Fruit fly (Drosophila melanogaster) whole organism, prepupa: ENCODE measurements around the gene CG42716.

Source experiments
- CG10669 ChIP-seq: fragments of 200-800 bp; sonication (Bioruptor generic); optimal IDR thresholded peaks from 3 replicates; lab custom pipeline; 2018; ENCODE audit warnings: missing biosample characterization, mild to moderate bottlenecking, missing genetic modification characterization, moderate library complexity
- CG11762 ChIP-seq: fragments of 200-800 bp; sonication (Bioruptor generic); optimal IDR thresholded peaks from 3 replicates; lab custom pipeline; 2016; ENCODE audit warnings: missing biosample characterization, missing genetic modification characterization; ENCODE audit not compliant: insufficient read depth
- CG15336 ChIP-seq: fragments of 200-800 bp; sonication (Bioruptor generic); IDR thresholded peaks from 2 replicates; pipeline ENCODE4 v1.3.6; 2022; ENCODE audit warnings: missing biosample characterization, missing genetic modification characterization
- CG16779 ChIP-seq: fragments of 200-800 bp; sonication (Bioruptor generic); optimal IDR thresholded peaks from 3 replicates; lab custom pipeline; 2017; ENCODE audit warnings: missing biosample characterization, mild to moderate bottlenecking, missing genetic modification characterization
- CG3032 ChIP-seq: fragments of 200-800 bp; optimal IDR thresholded peaks from 2 replicates; lab custom pipeline; 2019; ENCODE audit warnings: missing biosample characterization, mild to moderate bottlenecking, missing genetic modification characterization, moderate library complexity
- CG32006 ChIP-seq: fragments of 200-800 bp; sonication (Bioruptor generic); optimal IDR thresholded peaks from 3 replicates; lab custom pipeline; 2017; ENCODE audit warnings: missing biosample characterization, mild to moderate bottlenecking, missing genetic modification characterization
- CG3919 ChIP-seq: fragments of 200-800 bp; sonication (Bioruptor generic); optimal IDR thresholded peaks from 3 replicates; lab custom pipeline; 2016; ENCODE audit warnings: missing biosample characterization, missing genetic modification characterization
- CG4318 ChIP-seq: fragments of 200-800 bp; sonication (Bioruptor generic); optimal IDR thresholded peaks from 3 replicates; lab custom pipeline; 2017; ENCODE audit warnings: missing biosample characterization, mild to moderate bottlenecking, missing genetic modification characterization
- CG6163 ChIP-seq: fragments of 200-800 bp; sonication (Bioruptor generic); IDR thresholded peaks from 3 replicates; pipeline ENCODE4 v1.3.6; 2022; ENCODE audit warnings: missing biosample characterization, missing genetic modification characterization
- CG6276 ChIP-seq: fragments of 200-800 bp; sonication (Bioruptor generic); optimal IDR thresholded peaks from 2 replicates; lab custom pipeline; 2017; ENCODE audit warnings: missing biosample characterization, mild to moderate bottlenecking, missing genetic modification characterization
- CG6792 ChIP-seq: fragments of 200-800 bp; sonication (Bioruptor generic); optimal IDR thresholded peaks from 3 replicates; lab custom pipeline; 2016; ENCODE audit warnings: missing biosample characterization, missing genetic modification characterization
- CG6808 ChIP-seq: fragments of 200-800 bp; sonication (Bioruptor generic); optimal IDR thresholded peaks from 3 replicates; lab custom pipeline; 2017; ENCODE audit warnings: missing biosample characterization, missing genetic modification characterization, mild to moderate bottlenecking, moderate library complexity, missing genetic modification reagents
- CG6854 ChIP-seq: fragments of 200-800 bp; sonication (Bioruptor generic); optimal IDR thresholded peaks from 2 replicates; lab custom pipeline; 2017; ENCODE audit warnings: missing biosample characterization, mild to moderate bottlenecking, missing genetic modification characterization
- CG7368 ChIP-seq: fragments of 200-800 bp; sonication (Bioruptor generic); optimal IDR thresholded peaks from 3 replicates; lab custom pipeline; 2016; ENCODE audit warnings: missing biosample characterization, missing genetic modification characterization
- CG8119 ChIP-seq: fragments of 200-800 bp; sonication (Bioruptor generic); IDR thresholded peaks from 3 replicates; pipeline ENCODE4 v1.3.6; 2022; ENCODE audit warnings: missing biosample characterization, missing genetic modification characterization
- CG8319 ChIP-seq: fragments of 200-800 bp; sonication (Bioruptor generic); optimal IDR thresholded peaks from 3 replicates; lab custom pipeline; 2016; ENCODE audit warnings: missing biosample characterization, missing genetic modification characterization
- Eip78C ChIP-seq: fragments of 200-800 bp; sonication (Bioruptor generic); peaks from one replicate; lab custom pipeline; 2016; ENCODE audit warnings: missing biosample characterization, missing genetic modification characterization
- Eip93F ChIP-seq: fragments of 200-800 bp; sonication (Bioruptor generic); optimal IDR thresholded peaks from 2 replicates; lab custom pipeline; 2016; ENCODE audit warnings: missing biosample characterization, mild to moderate bottlenecking, missing genetic modification characterization
- Ets21C ChIP-seq: fragments of 200-800 bp; sonication (Bioruptor generic); optimal IDR thresholded peaks from 3 replicates; lab custom pipeline; 2016; ENCODE audit warnings: missing biosample characterization, missing genetic modification characterization
- Gug ChIP-seq: fragments of 200-800 bp; sonication (Bioruptor generic); IDR thresholded peaks from 2 replicates; pipeline ENCODE4 v1.3.6; 2022; ENCODE audit warnings: missing biosample characterization, missing genetic modification characterization
- Hr38 ChIP-seq: sonication (Bioruptor generic); optimal IDR thresholded peaks from 2 replicates; lab custom pipeline; 2016; ENCODE audit warnings: missing biosample characterization, missing genetic modification characterization
- Hr4 ChIP-seq: fragments of 200-800 bp; sonication (Bioruptor generic); optimal IDR thresholded peaks from 3 replicates; lab custom pipeline; 2016; ENCODE audit warnings: missing biosample characterization, missing genetic modification characterization
- Lpt ChIP-seq: fragments of 200-800 bp; sonication (Bioruptor generic); optimal IDR thresholded peaks from 3 replicates; lab custom pipeline; 2016; ENCODE audit warnings: missing biosample characterization, missing genetic modification characterization
- Met ChIP-seq: fragments of 200-800 bp; sonication (Bioruptor generic); optimal IDR thresholded peaks from 3 replicates; lab custom pipeline; 2016; ENCODE audit warnings: missing biosample characterization, missing genetic modification characterization
- OdsH ChIP-seq: fragments of 200-800 bp; sonication (Bioruptor generic); optimal IDR thresholded peaks from 3 replicates; lab custom pipeline; 2016; ENCODE audit warnings: missing biosample characterization, missing genetic modification characterization
- Sox102F ChIP-seq: fragments of 200-800 bp; sonication (Bioruptor generic); optimal IDR thresholded peaks from 2 replicates; lab custom pipeline; 2016; ENCODE audit warnings: missing biosample characterization, mild to moderate bottlenecking, missing genetic modification characterization
- acj6 ChIP-seq: fragments of 200-800 bp; sonication (Bioruptor generic); optimal IDR thresholded peaks from 3 replicates; lab custom pipeline; 2016; ENCODE audit warnings: missing biosample characterization, missing genetic modification characterization
- dsx ChIP-seq: fragments of 200-800 bp; optimal IDR thresholded peaks from 3 replicates; lab custom pipeline; 2019; ENCODE audit warnings: missing biosample characterization, mild to moderate bottlenecking, missing genetic modification characterization, moderate library complexity; ENCODE audit not compliant: poor library complexity, severe bottlenecking
- eg ChIP-seq: fragments of 200-800 bp; sonication (Bioruptor generic); IDR thresholded peaks from 3 replicates; pipeline ENCODE4 v1.3.6; 2022; ENCODE audit warnings: missing biosample characterization, missing genetic modification characterization
- fd59A ChIP-seq: fragments of 200-800 bp; sonication (Bioruptor generic); optimal IDR thresholded peaks from 2 replicates; lab custom pipeline; 2017; ENCODE audit warnings: missing biosample characterization, mild to moderate bottlenecking, missing genetic modification characterization, missing genetic modification reagents
- fkh ChIP-seq: fragments of 200-800 bp; sonication (Bioruptor generic); optimal IDR thresholded peaks from 3 replicates; lab custom pipeline; 2017; ENCODE audit warnings: missing biosample characterization, mild to moderate bottlenecking, missing genetic modification characterization, moderate library complexity
- lz ChIP-seq: fragments of 200-800 bp; sonication (Bioruptor generic); optimal IDR thresholded peaks from 3 replicates; lab custom pipeline; 2016; ENCODE audit warnings: missing biosample characterization, missing genetic modification characterization
- net ChIP-seq: fragments of 200-800 bp; sonication (Bioruptor generic); optimal IDR thresholded peaks from 3 replicates; lab custom pipeline; 2016; ENCODE audit warnings: missing biosample characterization, missing genetic modification characterization
- pdm3 ChIP-seq: fragments of 200-800 bp; sonication (Bioruptor generic); optimal IDR thresholded peaks from 3 replicates; lab custom pipeline; 2016; ENCODE audit warnings: missing biosample characterization, missing genetic modification characterization
- salr ChIP-seq, 2 experiments: fragments of 200-800 bp; sonication (Bioruptor generic); optimal IDR thresholded peaks; 3 replicates each; lab custom pipeline; 2016 to 2018; ENCODE audit warnings: missing biosample characterization in 2 of 2, missing genetic modification characterization in 2 of 2, mild to moderate bottlenecking in 1 of 2
- spab ChIP-seq: fragments of 200-800 bp; sonication (Bioruptor generic); optimal IDR thresholded peaks from 2 replicates; lab custom pipeline; 2017; ENCODE audit warnings: missing biosample characterization, mild to moderate bottlenecking, missing genetic modification characterization, missing genetic modification reagents
- ss ChIP-seq, 2 experiments: fragments of 200-800 bp; sonication (Bioruptor generic); optimal IDR thresholded peaks; 2 replicates in 1 of 2; 3 replicates in 1 of 2; lab custom pipeline; 2017 to 2018; ENCODE audit warnings: mild to moderate bottlenecking in 2 of 2, missing biosample characterization in 2 of 2, missing genetic modification characterization in 2 of 2, moderate library complexity in 1 of 2
- svp ChIP-seq: fragments of 200-800 bp; sonication (Bioruptor generic); peaks from one replicate; lab custom pipeline; 2016; ENCODE audit warnings: missing biosample characterization, missing genetic modification characterization
- topi ChIP-seq: fragments of 200-800 bp; sonication (Bioruptor generic); optimal IDR thresholded peaks from 3 replicates; lab custom pipeline; 2016; ENCODE audit warnings: missing biosample characterization, missing genetic modification characterization
- vri ChIP-seq: fragments of 200-800 bp; sonication (Bioruptor generic); optimal IDR thresholded peaks from 3 replicates; lab custom pipeline; 2016; ENCODE audit warnings: missing biosample characterization, mild to moderate bottlenecking, missing genetic modification characterization

The CG42716 gene

dm6 chr3L:16048722-16049459 is 15.3 kb downstream of the CG42716 start (continued):
- TF ChIP-seq CG4318 (GFP tag; lab: Kevin White, UChicago) = no peak
- TF ChIP-seq dsx (GFP tag; lab: Kevin White, UChicago) = peak; percentile 95
- TF ChIP-seq, all 60 proteins: peak for 9

- TF ChIP-seq svp (GFP tag; lab: Kevin White, UChicago) (peak; percentile 38), Gug (GFP tag; lab: Robert Waterston, UW) (no peak), CG6163 (GFP tag; lab: Robert Waterston, UW) (peak; percentile 50), vri (GFP tag; lab: Kevin White, UChicago) (peak; percentile 86), CG11762 (GFP tag; lab: Kevin White, UChicago) (no peak), Sox102F (no peak), Eip78C (GFP tag; lab: Kevin White, UChicago) (peak; percentile 81), lz (GFP tag; lab: Kevin White, UChicago) (no peak), acj6 (GFP tag; lab: Kevin White, UChicago) (no peak), CG8319 (GFP tag; lab: Kevin White, UChicago) (no peak), CG6854 (GFP tag; lab: Kevin White, UChicago) (peak; percentile 52), pdm3 (peak; percentile 8), CG3032 (tag; lab: Kevin White, UChicago) (no peak), fd59A (GFP tag; lab: Kevin White, UChicago) (no peak), CG16779 (tag; lab: Kevin White, UChicago) (peak; percentile 56), Lpt (GFP tag; lab: Kevin White, UChicago) (peak; percentile 68), CG7368 (no peak), fkh (peak; percentile 94), net (peak; percentile 25), Eip93F (GFP tag; lab: Kevin White, UChicago) (peak; percentile 75), CG3919 (GFP tag; lab: Kevin White, UChicago) (no peak), Met (GFP tag; lab: Kevin White, UChicago) (peak; percentile 21), CG32006 (GFP tag; lab: Kevin White, UChicago) (peak; percentile 52), OdsH (GFP tag; lab: Kevin White, UChicago) (no peak), Ets21C (GFP tag; lab: Kevin White, UChicago) (no peak), Hr4 (GFP tag; lab: Kevin White, UChicago) (peak; percentile 17), dsx (GFP tag; lab: Kevin White, UChicago) (no peak), CG6276 (GFP tag; lab: Kevin White, UChicago) (peak; percentile 77), CG8119 (GFP tag; lab: Robert Waterston, UW) (peak; percentile 72), Hr38 (GFP tag; lab: Kevin White, UChicago) (no peak), CG6808 (GFP tag; lab: Kevin White, UChicago) (peak; percentile 28), spab (GFP tag; lab: Kevin White, UChicago) (no peak), CG6792 (GFP tag; lab: Kevin White, UChicago) (no peak), ss (GFP tag; optimal IDR thresholded peaks at IDR 0.05; lab: Kevin White, UChicago) (peak; percentile 15 to 17), salr (GFP tag; optimal IDR thresholded peaks at IDR 0.05; lab: Kevin White, UChicago) (no peak), CG10669 (GFP tag; lab: Kevin White, UChicago) (no peak), CG15336 (peak; percentile 67), eg (peak; percentile 89), topi (no peak)
Observed at dm6 chr3L:16049955-16050886, 16.6 kb downstream of the CG42716 start.
